Worm (Caenorhabditis elegans) whole organism, late embryonic: ENCODE results near the gene bed-1.

Experiments
- F13H6.1 ChIP-seq: sonication (generic microtip); optimal IDR thresholded peaks from 2 replicates; lab custom pipeline; 2016; ENCODE audit warnings: missing genetic modification characterization, missing compliant biosample characterization
- ceh-6 ChIP-seq: fragments of 200-800 bp; sonication (Bioruptor generic); optimal IDR thresholded peaks from 2 replicates; lab custom pipeline; 2018; ENCODE audit warnings: mild to moderate bottlenecking, missing genetic modification characterization, missing compliant biosample characterization
- elt-4 ChIP-seq: sonication (generic microtip); optimal IDR thresholded peaks from 2 replicates; lab custom pipeline; 2016; ENCODE audit warnings: missing genetic modification characterization, missing compliant biosample characterization
- ets-4 ChIP-seq: sonication (generic microtip); optimal IDR thresholded peaks from 2 replicates; lab custom pipeline; 2016; ENCODE audit warnings: missing genetic modification characterization, missing compliant biosample characterization
- hlh-30 ChIP-seq: sonication (generic microtip); optimal IDR thresholded peaks from 2 replicates; lab custom pipeline; 2017; ENCODE audit warnings: antibody characterized with exemption, missing genetic modification characterization, missing compliant biosample characterization; ENCODE audit not compliant: insufficient read depth
- lin-11 ChIP-seq: fragments of 200-800 bp; sonication (Bioruptor generic); optimal IDR thresholded peaks from 2 replicates; lab custom pipeline; 2018; ENCODE audit warnings: mild to moderate bottlenecking, missing genetic modification characterization, missing compliant biosample characterization
- syd-9 ChIP-seq: sonication (generic microtip); optimal IDR thresholded peaks from 2 replicates; lab custom pipeline; 2016; ENCODE audit warnings: mild to moderate bottlenecking, missing genetic modification characterization, moderate library complexity, missing compliant biosample characterization

ce11 chrV:19148350-19148749, 23.6 kb upstream of the bed-1 start:
- TF ChIP-seq syd-9 = no peak
- no peak for TF ChIP-seq ets-4
- no peak for TF ChIP-seq F13H6.1
- TF ChIP-seq elt-4 (tag; lab: Kevin White, UChicago) = no peak
- TF ChIP-seq lin-11 (tag; lab: Kevin White, UChicago) = no peak
- TF ChIP-seq hlh-30 = no peak
- no peak for TF ChIP-seq ceh-6 (GFP tag; lab: Kevin White, UChicago)
